Worm (Caenorhabditis elegans): ENCODE results near the gene T26H5.10.

DNA sequence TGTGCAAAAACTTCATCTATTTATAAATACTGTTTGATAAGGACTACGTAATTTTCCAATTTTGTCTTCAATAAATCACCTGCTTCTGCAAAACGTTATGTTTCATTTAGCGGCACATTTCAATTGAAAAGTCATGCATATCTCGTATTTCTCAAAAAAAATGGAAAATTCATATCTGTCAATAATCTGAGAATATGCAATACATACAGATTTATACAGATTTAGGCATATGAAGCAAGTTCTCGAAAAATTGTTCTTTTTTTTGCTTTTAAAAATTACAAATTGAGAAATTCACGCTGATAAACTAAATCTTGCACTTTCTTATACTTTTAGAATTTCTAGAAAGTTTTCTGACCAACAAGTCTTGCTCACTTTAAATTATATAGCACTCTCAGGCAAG is 580 bp upstream of the T26H5.10 start, which contains the start of gene T26H5.11:
- no peak for TF ChIP-seq K12H6.12 (tag; optimal IDR thresholded peaks at IDR 0.05)
- no peak for TF ChIP-seq F49E8.2 (tag; optimal IDR thresholded peaks at IDR 0.05; ENCODE audit: insufficient read depth)
- TF ChIP-seq dpl-1 (GFP tag; optimal IDR thresholded peaks at IDR 0.05): no peak
- no peak for TF ChIP-seq ets-4 (GFP tag; optimal IDR thresholded peaks at IDR 0.05)
- no peak for TF ChIP-seq ceh-79 (tag; optimal IDR thresholded peaks at IDR 0.05)
- TF ChIP-seq ceh-27 (GFP tag; optimal IDR thresholded peaks at IDR 0.05): no peak
- no peak for TF ChIP-seq pha-4 (tag; optimal IDR thresholded peaks at IDR 0.05)
- TF ChIP-seq nhr-27 (tag; optimal IDR thresholded peaks at IDR 0.05): no peak
- TF ChIP-seq ama-1 (optimal IDR thresholded peaks at IDR 0.05): no peak
- no peak for TF ChIP-seq ama-1 (GFP tag; optimal IDR thresholded peaks at IDR 0.05)
- TF ChIP-seq egl-44 (GFP tag; IDR thresholded peaks at IDR 0.05): no peak
- TF ChIP-seq cebp-1 (GFP tag; IDR thresholded peaks at IDR 0.05): no peak
- no peak for TF ChIP-seq cebp-1 (tag; optimal IDR thresholded peaks at IDR 0.05)

Data from whole organism, young adult.